Fruit fly (Drosophila melanogaster): ENCODE measurements around the gene CG16704.

DNA sequence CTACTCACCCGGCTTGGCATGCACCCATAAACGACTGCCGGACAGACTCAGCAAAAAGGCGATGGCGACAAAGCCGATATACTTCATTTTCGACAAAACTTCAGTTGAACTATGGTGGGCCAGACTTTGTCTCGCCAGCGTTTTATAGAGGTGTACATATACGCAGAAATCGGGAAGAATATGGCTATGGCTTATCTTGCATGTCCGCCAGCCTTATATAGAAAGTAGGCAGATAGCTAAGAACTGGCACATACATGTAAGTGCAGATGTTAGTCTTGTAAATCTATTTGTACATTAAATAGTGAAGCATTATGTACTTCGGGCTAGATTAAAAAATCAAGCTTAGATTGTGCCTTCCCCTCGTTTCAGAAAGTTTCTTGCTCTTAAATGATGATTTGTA is 695 bp upstream of the CG16704 start, which contains the start of gene CG3513:
- no peak for TF ChIP-seq Sp1 (GFP tag; optimal IDR thresholded peaks at IDR 0.05)
- TF ChIP-seq lola (GFP tag; optimal IDR thresholded peaks at IDR 0.05), result no peak
- TF ChIP-seq fru (GFP tag; optimal IDR thresholded peaks at IDR 0.05), result no peak
